Fruit fly (Drosophila melanogaster) whole organism, embryonic: ENCODE data around the gene Gr5a.

Experiments used
- CG10274 ChIP-seq: fragments of 200-800 bp; sonication (Bioruptor generic); optimal IDR thresholded peaks from 3 replicates; lab custom pipeline; 2017; ENCODE audit warnings: missing biosample characterization, mild to moderate bottlenecking, missing genetic modification characterization
- CG10366 ChIP-seq: fragments of 200-800 bp; sonication (Bioruptor generic); IDR thresholded peaks from 2 replicates; pipeline ENCODE4 v1.3.6; 2022; ENCODE audit warnings: missing biosample characterization, missing genetic modification characterization
- CG11696 ChIP-seq: fragments of 200-800 bp; sonication (Bioruptor generic); IDR thresholded peaks from 2 replicates; pipeline ENCODE4 v1.3.6; 2022; ENCODE audit warnings: missing biosample characterization, missing genetic modification characterization
- CG12155 ChIP-seq: fragments of 200-800 bp; sonication (Bioruptor generic); optimal IDR thresholded peaks from 3 replicates; lab custom pipeline; 2016; ENCODE audit warnings: missing biosample characterization, missing genetic modification characterization
- CG12744 ChIP-seq: fragments of 200-800 bp; sonication (Bioruptor generic); optimal IDR thresholded peaks from 2 replicates; lab custom pipeline; 2016; ENCODE audit warnings: missing biosample characterization, missing genetic modification characterization
- CG13775 ChIP-seq: fragments of 200-800 bp; sonication (Bioruptor generic); optimal IDR thresholded peaks from 3 replicates; lab custom pipeline; 2017; ENCODE audit warnings: missing biosample characterization, mild to moderate bottlenecking, missing genetic modification characterization
- CG13894 ChIP-seq: fragments of 200-800 bp; sonication (Bioruptor generic); optimal IDR thresholded peaks from 3 replicates; lab custom pipeline; 2018; ENCODE audit warnings: missing biosample characterization, mild to moderate bottlenecking, missing genetic modification characterization, moderate library complexity
- CG14965 ChIP-seq: fragments of 200-800 bp; sonication (Bioruptor generic); optimal IDR thresholded peaks from 2 replicates; lab custom pipeline; 2016; ENCODE audit warnings: missing biosample characterization, missing genetic modification characterization, borderline replicate concordance
- CG16813 ChIP-seq: fragments of 200-800 bp; sonication (Bioruptor generic); IDR thresholded peaks from 3 replicates; pipeline ENCODE4 v1.3.6; 2022; ENCODE audit warnings: missing biosample characterization, missing genetic modification characterization; ENCODE audit not compliant: partially characterized antibody
- CG16815 ChIP-seq: fragments of 200-800 bp; sonication (Bioruptor generic); optimal IDR thresholded peaks from 3 replicates; lab custom pipeline; 2017; ENCODE audit warnings: missing biosample characterization, mild to moderate bottlenecking, missing genetic modification characterization
- CG17912 ChIP-seq: fragments of 200-800 bp; sonication (Bioruptor generic); optimal IDR thresholded peaks from 2 replicates; lab custom pipeline; 2018; ENCODE audit warnings: missing biosample characterization, mild to moderate bottlenecking, missing genetic modification characterization
- CG1792 ChIP-seq: fragments of 200-800 bp; sonication (Bioruptor generic); optimal IDR thresholded peaks from 2 replicates; lab custom pipeline; 2016; ENCODE audit warnings: missing biosample characterization, missing genetic modification characterization
- CG18011 ChIP-seq: fragments of 200-800 bp; sonication (Bioruptor generic); optimal IDR thresholded peaks from 2 replicates; lab custom pipeline; 2017; ENCODE audit warnings: missing biosample characterization, missing genetic modification characterization, mild to moderate bottlenecking, moderate library complexity, missing genotype
- CG2712 ChIP-seq: fragments of 200-800 bp; optimal IDR thresholded peaks from 3 replicates; lab custom pipeline; 2019; ENCODE audit warnings: missing biosample characterization, mild to moderate bottlenecking, missing genetic modification characterization, moderate library complexity
- CG30020 ChIP-seq: fragments of 200-800 bp; optimal IDR thresholded peaks from 2 replicates; lab custom pipeline; 2019; ENCODE audit warnings: missing biosample characterization, mild to moderate bottlenecking, missing genetic modification characterization, moderate library complexity
- CG31365 ChIP-seq: fragments of 200-800 bp; sonication (Bioruptor generic); optimal IDR thresholded peaks from 2 replicates; lab custom pipeline; 2018; ENCODE audit warnings: missing biosample characterization, mild to moderate bottlenecking, missing genetic modification characterization
- CG32767 ChIP-seq: fragments of 200-800 bp; sonication (Bioruptor generic); IDR thresholded peaks from 2 replicates; pipeline ENCODE4 v1.3.6; 2022; ENCODE audit warnings: missing biosample characterization, missing genetic modification characterization
- CG5180 ChIP-seq: fragments of 200-800 bp; sonication (Bioruptor generic); optimal IDR thresholded peaks from 3 replicates; lab custom pipeline; 2017; ENCODE audit warnings: missing biosample characterization, missing genetic modification characterization, mild to moderate bottlenecking, moderate library complexity, missing genetic modification reagents
- CG8281 ChIP-seq: fragments of 200-800 bp; sonication (Bioruptor generic); optimal IDR thresholded peaks from 2 replicates; lab custom pipeline; 2018; ENCODE audit warnings: missing biosample characterization, mild to moderate bottlenecking, missing genetic modification characterization, moderate library complexity
- CG8290 ChIP-seq, 3 experiments: fragments of 200-800 bp; sonication (Bioruptor generic); optimal IDR thresholded peaks; 2 replicates each; lab custom pipeline; 2016 to 2019; ENCODE audit warnings: missing biosample characterization in 3 of 3, missing genetic modification characterization in 3 of 3, mild to moderate bottlenecking in 2 of 3, moderate library complexity in 1 of 3
- CG9797 ChIP-seq: fragments of 200-800 bp; sonication (Bioruptor generic); optimal IDR thresholded peaks from 3 replicates; lab custom pipeline; 2018; ENCODE audit warnings: missing biosample characterization, mild to moderate bottlenecking, missing genetic modification characterization
- D19A ChIP-seq: fragments of 200-800 bp; optimal IDR thresholded peaks from 3 replicates; lab custom pipeline; 2019; ENCODE audit warnings: missing biosample characterization, mild to moderate bottlenecking, missing genetic modification characterization, moderate library complexity
- Elba2 ChIP-seq: fragments of 200-800 bp; sonication (Bioruptor generic); optimal IDR thresholded peaks from 3 replicates; lab custom pipeline; 2016; ENCODE audit warnings: missing biosample characterization, missing genetic modification characterization
- HLHmδ ChIP-seq: fragments of 200-800 bp; sonication (Bioruptor generic); optimal IDR thresholded peaks from 2 replicates; lab custom pipeline; 2018; ENCODE audit warnings: missing biosample characterization, mild to moderate bottlenecking, missing genetic modification characterization, moderate library complexity
- Lhr ChIP-seq: fragments of 200-800 bp; sonication (Bioruptor generic); optimal IDR thresholded peaks from 3 replicates; lab custom pipeline; 2017; ENCODE audit warnings: mild to moderate bottlenecking, missing biosample characterization, missing genetic modification reagents, missing genetic modification characterization
- NC2β ChIP-seq: fragments of 200-800 bp; sonication (Bioruptor generic); optimal IDR thresholded peaks from 2 replicates; lab custom pipeline; 2016; ENCODE audit warnings: missing biosample characterization, missing genetic modification characterization
- NfI ChIP-seq: fragments of 200-800 bp; sonication (Bioruptor generic); optimal IDR thresholded peaks from 3 replicates; lab custom pipeline; 2018; ENCODE audit warnings: missing biosample characterization, mild to moderate bottlenecking, missing genetic modification characterization, moderate library complexity
- ab ChIP-seq: fragments of 200-800 bp; sonication (Bioruptor generic); optimal IDR thresholded peaks from 2 replicates; lab custom pipeline; 2016; ENCODE audit warnings: missing biosample characterization, missing genetic modification characterization
- abd-A ChIP-seq: fragments of 200-800 bp; sonication (Bioruptor generic); optimal IDR thresholded peaks from 3 replicates; lab custom pipeline; 2019; ENCODE audit warnings: missing biosample characterization, mild to moderate bottlenecking, missing genetic modification characterization, moderate library complexity
- al ChIP-seq: fragments of 200-800 bp; sonication (Bioruptor generic); IDR thresholded peaks from 2 replicates; pipeline ENCODE4 v1.3.6; 2022; ENCODE audit warnings: missing biosample characterization, missing genetic modification characterization
- br ChIP-seq: fragments of >200 bp; optimal IDR thresholded peaks from 2 replicates; lab custom pipeline; 2017
- cad ChIP-seq: fragments of >200 bp; optimal IDR thresholded peaks from 2 replicates; lab custom pipeline; 2017; ENCODE audit warnings: missing biosample characterization, missing genetic modification characterization
- fd96Cb ChIP-seq: fragments of 200-800 bp; sonication (Bioruptor generic); optimal IDR thresholded peaks from 2 replicates; lab custom pipeline; 2018; ENCODE audit warnings: missing biosample characterization, mild to moderate bottlenecking, missing genetic modification characterization, moderate library complexity
- ftz-f1 ChIP-seq: fragments of 200-800 bp; sonication (Bioruptor generic); optimal IDR thresholded peaks from 2 replicates; lab custom pipeline; 2016; ENCODE audit warnings: missing biosample characterization, missing genetic modification characterization
- insv ChIP-seq, 2 experiments: fragments of 200-800 bp; sonication (Bioruptor generic); optimal IDR thresholded peaks; 3 replicates each; lab custom pipeline; 2016 to 2018; ENCODE audit warnings: missing biosample characterization in 2 of 2, missing genetic modification characterization in 2 of 2
- jigr1 ChIP-seq: fragments of 200-800 bp; sonication (Bioruptor generic); IDR thresholded peaks from 3 replicates; pipeline ENCODE4 v1.3.6; 2022; ENCODE audit warnings: missing biosample characterization, missing genetic modification characterization
- lmd ChIP-seq: fragments of 200-800 bp; sonication (Bioruptor generic); IDR thresholded peaks from 2 replicates; pipeline ENCODE4 v1.3.6; 2022; ENCODE audit warnings: missing biosample characterization, missing genetic modification characterization
- nau ChIP-seq: fragments of 200-800 bp; sonication (Bioruptor generic); optimal IDR thresholded peaks from 3 replicates; lab custom pipeline; 2017; ENCODE audit warnings: missing biosample characterization, mild to moderate bottlenecking, missing genetic modification characterization, missing genetic modification reagents
- nmo ChIP-seq: fragments of 200-800 bp; sonication (Bioruptor generic); optimal IDR thresholded peaks from 2 replicates; lab custom pipeline; 2018; ENCODE audit warnings: missing biosample characterization, mild to moderate bottlenecking, missing genetic modification characterization, moderate library complexity
- pfk ChIP-seq: fragments of 200-800 bp; sonication (Bioruptor generic); optimal IDR thresholded peaks from 2 replicates; lab custom pipeline; 2018; ENCODE audit warnings: missing biosample characterization, mild to moderate bottlenecking, missing genetic modification characterization, moderate library complexity
- rib ChIP-seq: fragments of 200-800 bp; sonication (Bioruptor generic); IDR thresholded peaks from 2 replicates; pipeline ENCODE4 v1.3.6; 2022; ENCODE audit warnings: missing biosample characterization, missing genetic modification characterization
- ro ChIP-seq: fragments of 200-800 bp; sonication (Bioruptor generic); IDR thresholded peaks from 2 replicates; pipeline ENCODE4 v1.3.6; 2022; ENCODE audit warnings: missing biosample characterization, missing genetic modification characterization
- sd ChIP-seq: fragments of 200-800 bp; sonication (Bioruptor generic); optimal IDR thresholded peaks from 3 replicates; lab custom pipeline; 2018; ENCODE audit warnings: missing biosample characterization, mild to moderate bottlenecking, missing genetic modification characterization, moderate library complexity
- slbo ChIP-seq: fragments of 200-800 bp; sonication (Bioruptor generic); IDR thresholded peaks from 2 replicates; pipeline ENCODE4 v1.3.6; 2022; ENCODE audit warnings: missing biosample characterization, missing genetic modification characterization
- slou ChIP-seq: fragments of 200-800 bp; sonication (Bioruptor generic); optimal IDR thresholded peaks from 3 replicates; lab custom pipeline; 2016; ENCODE audit warnings: missing biosample characterization, missing genetic modification characterization
- so ChIP-seq: fragments of 200-800 bp; sonication (Bioruptor generic); IDR thresholded peaks from 3 replicates; pipeline ENCODE4 v1.3.6; 2022; ENCODE audit warnings: missing biosample characterization, missing genetic modification characterization
- sqz ChIP-seq: fragments of 200-800 bp; sonication (Bioruptor generic); optimal IDR thresholded peaks from 3 replicates; lab custom pipeline; 2018; ENCODE audit warnings: missing biosample characterization, mild to moderate bottlenecking, missing genetic modification characterization
- tin ChIP-seq: fragments of 200-800 bp; sonication (Bioruptor generic); optimal IDR thresholded peaks from 3 replicates; lab custom pipeline; 2016; ENCODE audit warnings: missing biosample characterization, missing genetic modification characterization
- unpg ChIP-seq: fragments of 200-800 bp; sonication (Bioruptor generic); optimal IDR thresholded peaks from 3 replicates; lab custom pipeline; 2018; ENCODE audit warnings: missing biosample characterization, mild to moderate bottlenecking, missing genetic modification characterization, moderate library complexity
- zf30C ChIP-seq: fragments of 200-800 bp; sonication (Bioruptor generic); optimal IDR thresholded peaks from 3 replicates; lab custom pipeline; 2018; ENCODE audit warnings: missing biosample characterization, mild to moderate bottlenecking, missing genetic modification characterization

The Gr5a gene

DNA sequence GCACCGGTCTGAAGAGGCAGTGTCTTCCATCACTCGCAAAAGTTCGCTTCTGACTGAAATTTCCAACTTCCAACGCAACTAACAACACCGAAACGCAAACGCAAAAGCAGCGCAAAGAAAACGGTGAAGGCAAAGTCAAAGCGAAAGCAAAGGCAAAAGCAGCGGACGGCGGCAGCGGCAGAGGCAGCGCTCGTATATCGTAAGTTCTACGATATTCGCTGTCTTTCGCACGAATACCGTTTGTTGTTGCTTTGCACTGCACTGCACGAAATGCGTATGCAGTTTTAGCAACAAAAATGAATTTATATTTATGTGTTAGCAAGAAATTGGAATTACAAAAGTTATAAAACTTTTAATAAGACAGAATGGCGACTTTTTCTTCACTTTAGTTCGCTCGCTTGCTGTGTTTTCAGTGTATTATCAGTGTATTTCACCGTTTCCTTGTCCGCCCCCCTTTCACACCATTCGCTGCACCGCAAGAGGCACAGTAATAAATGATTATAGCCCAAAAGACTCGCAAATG lies 31.9 kb upstream of the Gr5a start, which contains the start of gene OtopLa (continued):
- TF ChIP-seq CG1792 (GFP tag; lab: Kevin White, UChicago) (peak; percentile 60), CG31365 (tag; lab: Kevin White, UChicago) (peak; percentile 38), unpg (GFP tag; lab: Kevin White, UChicago) (peak; percentile 89), sd (tag; lab: Kevin White, UChicago) (peak; percentile 46), CG18011 (GFP tag; lab: Kevin White, UChicago) (peak; percentile 20), CG14965 (GFP tag; lab: Kevin White, UChicago) (peak; percentile 45), br (no peak), tin (peak; percentile 84), CG11696 (GFP tag; lab: Robert Waterston, UW) (peak; percentile 50), CG12744 (GFP tag; lab: Kevin White, UChicago) (peak; percentile 52), CG2712 (peak; percentile 84), CG10366 (GFP tag; lab: Robert Waterston, UW) (peak; percentile 87), Elba2 (GFP tag; lab: Kevin White, UChicago) (no peak), lmd (GFP tag; lab: Robert Waterston, UW) (peak; percentile 84), pfk (no peak), CG32767 (GFP tag; lab: Robert Waterston, UW) (peak; percentile 87), CG10274 (GFP tag; lab: Kevin White, UChicago) (peak; percentile 35), jigr1 (GFP tag; lab: Robert Waterston, UW) (0 out of 3 replicates have a peak, but pooled peaks have one; percentile 45), CG8290 (GFP tag; optimal IDR thresholded peaks at IDR 0.05; lab: Kevin White, UChicago) (peak; percentile 66), CG8290 (tag; optimal IDR thresholded peaks at IDR 0.05; lab: Kevin White, UChicago) (peak in 1 of 2 experiments; percentile 70), CG9797 (GFP tag; lab: Kevin White, UChicago) (no peak), NC2β (GFP tag; lab: Kevin White, UChicago) (peak; percentile 78), sqz (peak; percentile 58), slou (GFP tag; lab: Kevin White, UChicago) (peak; percentile 73), HLHmδ (no peak), nau (GFP tag; lab: Kevin White, UChicago) (no peak), zf30C (peak; percentile 74), ro (peak; percentile 50; the same call in 1 of the 2 replicates), CG30020 (tag; lab: Kevin White, UChicago) (peak; percentile 8), CG13775 (GFP tag; lab: Kevin White, UChicago) (peak; percentile 65), so (GFP tag; lab: Robert Waterston, UW) (peak; percentile 90), abd-A (tag; lab: Kevin White, UChicago) (no peak), CG8281 (tag; lab: Kevin White, UChicago) (peak; percentile 59), CG5180 (GFP tag; lab: Kevin White, UChicago) (peak; percentile 68), CG13894 (peak; percentile 54), insv (GFP tag; optimal IDR thresholded peaks at IDR 0.05; lab: Kevin White, UChicago) (no peak), cad (no peak), al (GFP tag; lab: Robert Waterston, UW) (peak; percentile 55; the same call in 1 of the 2 replicates), CG17912 (GFP tag; lab: Kevin White, UChicago) (no peak), slbo (GFP tag; lab: Robert Waterston, UW) (peak; percentile 86), CG12155 (GFP tag; lab: Kevin White, UChicago) (peak; percentile 62), ab (GFP tag; lab: Kevin White, UChicago) (peak; percentile 31), ftz-f1 (GFP tag; lab: Kevin White, UChicago) (no peak), NfI (GFP tag; lab: Kevin White, UChicago) (peak; percentile 81), nmo (GFP tag; lab: Kevin White, UChicago) (peak; percentile 90), CG16815 (GFP tag; lab: Kevin White, UChicago) (peak; percentile 56), Lhr (GFP tag; lab: Kevin White, UChicago) (peak; percentile 54), fd96Cb (tag; lab: Kevin White, UChicago) (peak; percentile 79), rib (0 out of 2 replicates have a peak, but pooled peaks have one; percentile 52), D19A (peak; percentile 74), CG16813 (no peak)
